Fruit fly (Drosophila melanogaster): ENCODE results near the gene CG43391.

Gene CG43391

dm6 chr3L:11531300-11531699, 49.5 kb downstream of the CG43391 start:
- TF ChIP-seq pan (optimal IDR thresholded peaks at IDR 0.05): no peak
- no peak for TF ChIP-seq pan (GFP tag; optimal IDR thresholded peaks at IDR 0.05 in 1 of 2, IDR thresholded peaks at IDR 0.05 in 1 of 2)
- peak; percentile 60 for TF ChIP-seq lab (GFP tag; optimal IDR thresholded peaks at IDR 0.05)
- TF ChIP-seq rib (GFP tag; IDR thresholded peaks at IDR 0.05): peak; percentile 65; the same call in 1 of the 2 replicates
- no peak for TF ChIP-seq Side (GFP tag; optimal IDR thresholded peaks at IDR 0.05)
- 0 out of 2 replicates have a peak, but pooled peaks have one; percentile 8 for TF ChIP-seq tna (GFP tag; IDR thresholded peaks at IDR 0.05; ENCODE audit: partially characterized antibody)
- 0 out of 2 replicates have a peak, but pooled peaks have one; percentile 14 for TF ChIP-seq slbo (GFP tag; IDR thresholded peaks at IDR 0.05)
- peak; percentile 80 for TF ChIP-seq CG4360 (GFP tag; IDR thresholded peaks at IDR 0.05)
- peak; percentile 14 for TF ChIP-seq cwo (GFP tag; optimal IDR thresholded peaks at IDR 0.05)
- TF ChIP-seq exex (tag; optimal IDR thresholded peaks at IDR 0.05): peak; percentile 51
- TF ChIP-seq Med (GFP tag): peak; percentile 13
- TF ChIP-seq fd64A (GFP tag; optimal IDR thresholded peaks at IDR 0.05): peak; percentile 3
- no peak for TF ChIP-seq CG17912 (GFP tag; optimal IDR thresholded peaks at IDR 0.05)
- TF ChIP-seq CG2116 (GFP tag; optimal IDR thresholded peaks at IDR 0.05): no peak
- no peak for TF ChIP-seq CG10959 (GFP tag; IDR thresholded peaks at IDR 0.05)
- TF ChIP-seq emc (GFP tag; optimal IDR thresholded peaks at IDR 0.05): no peak
- TF ChIP-seq ATbp (GFP tag; optimal IDR thresholded peaks at IDR 0.05): peak; percentile 36
- peak; percentile 12 for TF ChIP-seq CG17359 (tag; optimal IDR thresholded peaks at IDR 0.05)
- peak; percentile 84 for TF ChIP-seq GATAe (GFP tag; conservative IDR thresholded peaks at IDR 0.05)
- 0 out of 3 replicates have a peak, but pooled peaks have one; percentile 8 for TF ChIP-seq Mrtf (GFP tag; IDR thresholded peaks at IDR 0.05)
- TF ChIP-seq sug (tag; optimal IDR thresholded peaks at IDR 0.05): peak; percentile 11
- 0 out of 3 replicates have a peak, but pooled peaks have one; percentile 19 for TF ChIP-seq CG11456 (GFP tag; IDR thresholded peaks at IDR 0.05)
- TF ChIP-seq cg (GFP tag; optimal IDR thresholded peaks at IDR 0.05): peak; percentile 25
- 0 out of 3 replicates have a peak, but pooled peaks have one; percentile 30 for TF ChIP-seq ci (GFP tag; IDR thresholded peaks at IDR 0.05)
- TF ChIP-seq tx (GFP tag; optimal IDR thresholded peaks at IDR 0.05): no peak
- no peak for TF ChIP-seq Hr51 (GFP tag; optimal IDR thresholded peaks at IDR 0.05)
- TF ChIP-seq Gug (GFP tag; IDR thresholded peaks at IDR 0.05): no peak
- TF ChIP-seq CG4328 (GFP tag; optimal IDR thresholded peaks at IDR 0.05): no peak
- TF ChIP-seq fd102C (GFP tag; optimal IDR thresholded peaks at IDR 0.05): no peak
- TF ChIP-seq chinmo (GFP tag; IDR thresholded peaks at IDR 0.05; ENCODE audit: partially characterized antibody): 0 out of 4 replicates have a peak, but pooled peaks have one; percentile 16
- TF ChIP-seq CG11695 (GFP tag; IDR thresholded peaks at IDR 0.05): 0 out of 3 replicates have a peak, but pooled peaks have one; percentile 10
- TF ChIP-seq caup (GFP tag; optimal IDR thresholded peaks at IDR 0.05; ENCODE audit: severe bottlenecking): peak; percentile 54
- TF ChIP-seq CG8388 (GFP tag; optimal IDR thresholded peaks at IDR 0.05): no peak
- TF ChIP-seq CG10543 (GFP tag; optimal IDR thresholded peaks at IDR 0.05): peak; percentile 9
- TF ChIP-seq CG32532 (GFP tag; IDR thresholded peaks at IDR 0.05): peak; percentile 37; the same call in 1 of the 2 replicates
- TF ChIP-seq mirr (GFP tag; optimal IDR thresholded peaks at IDR 0.05): peak; percentile 87
- no peak for TF ChIP-seq sisA (GFP tag; IDR thresholded peaks at IDR 0.05)
- peak; percentile 3 for TF ChIP-seq CG7987 (GFP tag; optimal IDR thresholded peaks at IDR 0.05)
